Worm (Caenorhabditis elegans) whole organism, L4/young adult: ENCODE results near the gene F19B6.3.

Source experiments
- dao-5 ChIP-seq: sonication (generic microtip); optimal IDR thresholded peaks from 2 replicates; lab custom pipeline; 2016; ENCODE audit warnings: missing genotype, missing genetic modification characterization, moderate library complexity, missing compliant biosample characterization
- him-1 ChIP-seq: sonication (generic microtip); optimal IDR thresholded peaks from 2 replicates; lab custom pipeline; 2016; ENCODE audit warnings: missing genotype, missing genetic modification reagents, missing genetic modification characterization, missing compliant biosample characterization

- no peak for TF ChIP-seq him-1 (tag; lab: Kevin White, UChicago)
- TF ChIP-seq dao-5 = no peak
Observed at ce11 chrIV:12364964-12365363, 37.9 kb downstream of the F19B6.3 start.
